Fruit fly (Drosophila melanogaster) S2 (cell line): ENCODE measurements around the gene capu.

Source experiments
- CG8478 ChIP-seq: fragments of >200 bp; optimal IDR thresholded peaks from 2 replicates; lab custom pipeline; 2018
- CTCF ChIP-seq, 2 experiments: fragments of >200 bp; optimal IDR thresholded peaks; 2 replicates each; lab custom pipeline; 2018

DNA sequence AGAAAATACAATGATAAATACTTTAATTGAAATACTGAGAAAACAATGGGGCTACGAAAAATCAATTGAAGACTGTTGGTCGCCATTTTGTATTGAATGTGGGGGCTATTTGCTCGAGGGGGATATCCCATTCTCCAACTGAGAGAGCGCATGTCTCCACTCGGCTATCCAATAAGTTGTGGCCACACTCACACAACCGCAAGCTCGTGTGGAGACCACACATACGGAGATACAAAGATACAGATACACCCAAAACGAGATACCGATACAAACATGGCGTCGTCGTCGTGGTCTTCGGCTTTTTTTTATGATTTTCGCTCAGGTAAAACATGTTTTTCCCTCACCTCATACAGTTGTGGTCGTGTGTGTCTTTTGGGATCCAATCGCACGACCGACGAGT is 67.4 kb downstream of the capu start:
- TF ChIP-seq CG8478 (lab: Kevin White, UChicago) (no peak), CTCF (optimal IDR thresholded peaks at IDR 0.05; lab: Kevin White, UChicago) (no peak)
